Fruit fly (Drosophila melanogaster) whole organism: ENCODE data around the gene CG15431.

Experiments
- Dll ChIP-seq: fragments of >200 bp; optimal IDR thresholded peaks from 2 replicates; lab custom pipeline; 2017
- pan ChIP-seq: fragments of >200 bp; optimal IDR thresholded peaks from 2 replicates; lab custom pipeline; 2017
- psq ChIP-seq: fragments of >200 bp; optimal IDR thresholded peaks from 2 replicates; lab custom pipeline; 2017

dm6 chr2L:4365792-4366326, 75.2 kb downstream of the CG15431 start:
- TF ChIP-seq pan, result no peak
- TF ChIP-seq Dll (lab: Kevin White, UChicago), result no peak
- TF ChIP-seq psq (lab: Kevin White, UChicago), result no peak
